Worm (Caenorhabditis elegans) whole organism, L1 larva: ENCODE results near the gene nhr-153.

Source experiments
- C16A3.4 ChIP-seq: fragments of 150-350 bp; optimal IDR thresholded peaks from 2 replicates; lab custom pipeline; 2014; ENCODE audit warnings: missing biosample characterization, missing genetic modification characterization
- blmp-1 ChIP-seq: fragments of 150-350 bp; optimal IDR thresholded peaks from 2 replicates; lab custom pipeline; 2014; ENCODE audit warnings: missing biosample characterization, missing genetic modification characterization
- dsc-1 ChIP-seq: sonication (generic microtip); optimal IDR thresholded peaks from 2 replicates; lab custom pipeline; 2016; ENCODE audit warnings: mild to moderate bottlenecking, missing genetic modification characterization, missing compliant biosample characterization
- egl-13 ChIP-seq: sonication (generic microtip); optimal IDR thresholded peaks from 2 replicates; lab custom pipeline; 2016; ENCODE audit warnings: missing genotype, missing genetic modification reagents, missing genetic modification characterization, missing compliant biosample characterization
- hlh-4 ChIP-seq: sonication (generic microtip); optimal IDR thresholded peaks from 2 replicates; lab custom pipeline; 2016; ENCODE audit warnings: mild to moderate bottlenecking, missing genetic modification characterization, missing compliant biosample characterization
- jun-1 ChIP-seq: fragments of 150-350 bp; optimal IDR thresholded peaks from 2 replicates; lab custom pipeline; 2014; ENCODE audit warnings: missing biosample characterization, missing genetic modification reagents, missing genetic modification characterization
- mdl-1 ChIP-seq, 2 experiments: fragments of 150-350 bp; optimal IDR thresholded peaks; 2 replicates each; lab custom pipeline; 2014 to 2017; ENCODE audit warnings: missing biosample characterization in 2 of 2, missing genetic modification characterization in 2 of 2, inconsistent platforms in 1 of 2
- nhr-11 ChIP-seq: fragments of 150-350 bp; optimal IDR thresholded peaks from 2 replicates; lab custom pipeline; 2014; ENCODE audit warnings: missing biosample characterization, missing genetic modification characterization
- nhr-237 ChIP-seq: fragments of 150-350 bp; optimal IDR thresholded peaks from 2 replicates; lab custom pipeline; 2014; ENCODE audit warnings: missing biosample characterization, missing genetic modification characterization
- rnt-1 ChIP-seq: sonication (generic microtip); optimal IDR thresholded peaks from 2 replicates; lab custom pipeline; 2016; ENCODE audit warnings: mild to moderate bottlenecking, missing genetic modification characterization, moderate library complexity, missing compliant biosample characterization
- unc-130 ChIP-seq: fragments of 150-350 bp; optimal IDR thresholded peaks from 2 replicates; lab custom pipeline; 2017; ENCODE audit warnings: missing biosample characterization, missing genetic modification characterization, inconsistent platforms
- unc-62 ChIP-seq: fragments of 150-350 bp; optimal IDR thresholded peaks from 2 replicates; lab custom pipeline; 2014; ENCODE audit warnings: missing biosample characterization, missing genetic modification reagents, missing genetic modification characterization

- no peak for TF ChIP-seq nhr-237 (tag; lab: Kevin White, UChicago)
- TF ChIP-seq nhr-11 (tag; lab: Kevin White, UChicago), result no peak
- no peak for TF ChIP-seq dsc-1 (tag; lab: Kevin White, UChicago)
- TF ChIP-seq unc-62 (GFP tag; lab: Kevin White, UChicago), result no peak
- TF ChIP-seq rnt-1 (tag; lab: Kevin White, UChicago), result peak; percentile 50
- no peak for TF ChIP-seq blmp-1 (tag; lab: Kevin White, UChicago)
- no peak for TF ChIP-seq C16A3.4 (tag; lab: Kevin White, UChicago)
- TF ChIP-seq egl-13 (tag; lab: Kevin White, UChicago), result no peak
- TF ChIP-seq hlh-4, result no peak
- TF ChIP-seq mdl-1 (tag; optimal IDR thresholded peaks at IDR 0.05; lab: Kevin White, UChicago), result no peak
- no peak for TF ChIP-seq unc-130 (tag; lab: Kevin White, UChicago)
- no peak for TF ChIP-seq jun-1 (tag; lab: Kevin White, UChicago)
Observed at ce11 chrV:12065369-12065768, 38.7 kb upstream of the nhr-153 start, which contains the start of gene pqn-53.
